Fruit fly (Drosophila melanogaster): ENCODE data around the gene sgl.

Gene sgl

dm6 chr3L:7008351-7008750 is 43.8 kb upstream of the sgl start (continued):
- peak; percentile 15 for TF ChIP-seq Lpt (GFP tag; optimal IDR thresholded peaks at IDR 0.05)
- TF ChIP-seq CG3032 (tag; optimal IDR thresholded peaks at IDR 0.05) = peak; percentile 69
- peak; percentile 27 for TF ChIP-seq CG10631 (GFP tag; optimal IDR thresholded peaks at IDR 0.05)
- peak; percentile 46 for TF ChIP-seq svp (GFP tag)
- TF ChIP-seq OdsH (GFP tag; optimal IDR thresholded peaks at IDR 0.05) = peak; percentile 47
- peak; percentile 6 for TF ChIP-seq CG4318 (GFP tag; optimal IDR thresholded peaks at IDR 0.05)
- TF ChIP-seq Met (GFP tag; optimal IDR thresholded peaks at IDR 0.05) = peak; percentile 15
- TF ChIP-seq Blimp-1 (GFP tag; optimal IDR thresholded peaks at IDR 0.05) = no peak
- TF ChIP-seq Smox (GFP tag; optimal IDR thresholded peaks at IDR 0.05) = peak; percentile 11
- TF ChIP-seq Sox15 (GFP tag; optimal IDR thresholded peaks at IDR 0.05) = peak; percentile 5
- TF ChIP-seq Gug (GFP tag; IDR thresholded peaks at IDR 0.05) = no peak
- TF ChIP-seq CG11902 (GFP tag; optimal IDR thresholded peaks at IDR 0.05) = peak; percentile 3
- no peak for TF ChIP-seq fd85E (GFP tag; optimal IDR thresholded peaks at IDR 0.05)
- peak; percentile 25 for TF ChIP-seq Eip75B (GFP tag; optimal IDR thresholded peaks at IDR 0.05)
- TF ChIP-seq achi (GFP tag; optimal IDR thresholded peaks at IDR 0.05) = peak; percentile 64
- peak; percentile 12 for TF ChIP-seq CG9139 (GFP tag; optimal IDR thresholded peaks at IDR 0.05)
- TF ChIP-seq CG1621 (tag; optimal IDR thresholded peaks at IDR 0.05) = no peak
- TF ChIP-seq CG16779 (tag; optimal IDR thresholded peaks at IDR 0.05) = no peak
- no peak for TF ChIP-seq CG6854 (GFP tag; optimal IDR thresholded peaks at IDR 0.05)
- peak; percentile 39 for TF ChIP-seq Ets96B (tag; optimal IDR thresholded peaks at IDR 0.05)
- peak; percentile 24 for TF ChIP-seq pdm3 (GFP tag; optimal IDR thresholded peaks at IDR 0.05)

- TF ChIP-seq dac (GFP tag; optimal IDR thresholded peaks at IDR 0.05) = no peak
- TF ChIP-seq CG8119 (GFP tag; IDR thresholded peaks at IDR 0.05) = peak; percentile 19; the same call in 1 of the 3 replicates
- no peak for TF ChIP-seq vri (GFP tag; optimal IDR thresholded peaks at IDR 0.05)
- TF ChIP-seq Eip93F (GFP tag; optimal IDR thresholded peaks at IDR 0.05) = no peak
- TF ChIP-seq CG6276 (GFP tag; optimal IDR thresholded peaks at IDR 0.05) = no peak
- no peak for TF ChIP-seq Lpt (GFP tag; optimal IDR thresholded peaks at IDR 0.05)
- TF ChIP-seq OdsH (GFP tag; optimal IDR thresholded peaks at IDR 0.05) = no peak
- TF ChIP-seq Sox15 (GFP tag; optimal IDR thresholded peaks at IDR 0.05) = no peak
- no peak for TF ChIP-seq CG3032 (tag; optimal IDR thresholded peaks at IDR 0.05)
- TF ChIP-seq CG4318 (GFP tag; optimal IDR thresholded peaks at IDR 0.05) = no peak
- TF ChIP-seq CG32006 (GFP tag; optimal IDR thresholded peaks at IDR 0.05) = peak; percentile 49
- no peak for TF ChIP-seq topi (GFP tag; optimal IDR thresholded peaks at IDR 0.05)
- no peak for TF ChIP-seq Met (GFP tag; optimal IDR thresholded peaks at IDR 0.05)
- no peak for TF ChIP-seq Hr39 (GFP tag; optimal IDR thresholded peaks at IDR 0.05)
- TF ChIP-seq CG16779 (tag; optimal IDR thresholded peaks at IDR 0.05) = no peak
- TF ChIP-seq salr (GFP tag; optimal IDR thresholded peaks at IDR 0.05) = peak in 1 of 2 experiments; percentile 20
- no peak for TF ChIP-seq Smox (GFP tag; optimal IDR thresholded peaks at IDR 0.05)
- TF ChIP-seq Eip78C (GFP tag) = peak; percentile 79
- TF ChIP-seq fd85E (GFP tag; optimal IDR thresholded peaks at IDR 0.05) = no peak
- no peak for TF ChIP-seq CG7368 (GFP tag; optimal IDR thresholded peaks at IDR 0.05)
- peak; percentile 45 for TF ChIP-seq Hr4 (GFP tag; optimal IDR thresholded peaks at IDR 0.05)
- peak; percentile 16; the same call in 1 of the 2 replicates for TF ChIP-seq Gug (GFP tag; IDR thresholded peaks at IDR 0.05)
- no peak for TF ChIP-seq CG11902 (GFP tag; optimal IDR thresholded peaks at IDR 0.05)
- TF ChIP-seq achi (GFP tag; optimal IDR thresholded peaks at IDR 0.05) = peak; percentile 5
- no peak for TF ChIP-seq CG31627 (GFP tag; optimal IDR thresholded peaks at IDR 0.05)
- TF ChIP-seq Sox102F (GFP tag; optimal IDR thresholded peaks at IDR 0.05) = no peak
- no peak for TF ChIP-seq CG34406 (GFP tag; optimal IDR thresholded peaks at IDR 0.05)
- TF ChIP-seq CG6792 (GFP tag; optimal IDR thresholded peaks at IDR 0.05) = no peak
- no peak for TF ChIP-seq CG10631 (GFP tag; optimal IDR thresholded peaks at IDR 0.05)
- no peak for TF ChIP-seq esn (GFP tag; optimal IDR thresholded peaks at IDR 0.05)
- TF ChIP-seq Hr38 (GFP tag; optimal IDR thresholded peaks at IDR 0.05) = no peak
- no peak for TF ChIP-seq Ets21C (GFP tag; optimal IDR thresholded peaks at IDR 0.05)
- no peak for TF ChIP-seq CG8632 (GFP tag; optimal IDR thresholded peaks at IDR 0.05)
- TF ChIP-seq CG15336 (GFP tag; IDR thresholded peaks at IDR 0.05) = 0 out of 2 replicates have a peak, but pooled peaks have one; percentile 35
- TF ChIP-seq CG6163 (GFP tag; IDR thresholded peaks at IDR 0.05) = 0 out of 3 replicates have a peak, but pooled peaks have one; percentile 18
- no peak for TF ChIP-seq CG6808 (GFP tag; optimal IDR thresholded peaks at IDR 0.05)
- peak; percentile 4 for TF ChIP-seq acj6 (GFP tag; optimal IDR thresholded peaks at IDR 0.05)
- TF ChIP-seq Eip75B (GFP tag; optimal IDR thresholded peaks at IDR 0.05) = no peak
- TF ChIP-seq CG6854 (GFP tag; optimal IDR thresholded peaks at IDR 0.05) = no peak
- TF ChIP-seq Blimp-1 (GFP tag; optimal IDR thresholded peaks at IDR 0.05) = no peak
- no peak for TF ChIP-seq fkh (GFP tag; optimal IDR thresholded peaks at IDR 0.05)
- TF ChIP-seq CG9139 (GFP tag; optimal IDR thresholded peaks at IDR 0.05) = no peak
- no peak for TF ChIP-seq CG3919 (GFP tag; optimal IDR thresholded peaks at IDR 0.05)
Measured at dm6 chr3L:7006421-7006820, 41.9 kb upstream of the sgl start.

All from whole organism, prepupa.